Worm (Caenorhabditis elegans): Measurements from ENCODE around the gene emb-4.

DNA sequence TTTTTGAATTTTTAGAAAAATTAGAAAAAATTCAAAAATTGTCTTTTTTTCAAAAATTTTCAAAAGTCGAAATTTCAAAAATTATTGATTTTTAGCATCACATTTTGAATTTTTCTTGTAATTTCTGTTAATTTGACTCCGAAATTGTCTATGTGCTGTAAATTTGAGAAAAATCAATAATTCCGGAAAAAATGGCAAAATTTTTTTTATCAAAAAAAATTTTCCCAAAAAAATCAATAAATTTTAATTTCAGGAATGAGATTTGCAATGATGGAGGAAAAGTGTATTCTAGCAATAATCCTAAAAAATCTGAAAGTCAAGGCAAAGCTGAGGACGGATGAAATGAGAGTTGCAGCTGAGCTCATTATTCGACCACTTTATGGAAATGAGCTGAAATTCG, 22.6 kb upstream of the emb-4 start:
- no peak for TF ChIP-seq lsy-2 (tag; optimal IDR thresholded peaks at IDR 0.05)
- no peak for TF ChIP-seq unc-55 (GFP tag; optimal IDR thresholded peaks at IDR 0.05)
- TF ChIP-seq mdl-1 (tag; optimal IDR thresholded peaks at IDR 0.05): no peak
- TF ChIP-seq aly-2 (tag; optimal IDR thresholded peaks at IDR 0.05): no peak
- TF ChIP-seq fos-1 (tag; optimal IDR thresholded peaks at IDR 0.05): no peak
- no peak for TF ChIP-seq nhr-237 (tag; optimal IDR thresholded peaks at IDR 0.05)
- no peak for TF ChIP-seq snpc-4 (tag; optimal IDR thresholded peaks at IDR 0.05)
- no peak for TF ChIP-seq unc-62 (GFP tag; optimal IDR thresholded peaks at IDR 0.05)

Measured in whole organism, L2 larva.